Fruit fly (Drosophila melanogaster) whole organism, embryonic: ENCODE results near the gene CCHa2.

Source experiments
- ATbp ChIP-seq: fragments of 200-800 bp; sonication (Bioruptor generic); optimal IDR thresholded peaks from 2 replicates; lab custom pipeline; 2017; ENCODE audit warnings: missing biosample characterization, mild to moderate bottlenecking, missing genetic modification characterization, missing genetic modification reagents
- Bgb ChIP-seq: fragments of 200-800 bp; sonication (Bioruptor generic); IDR thresholded peaks from 2 replicates; pipeline ENCODE4 v1.3.6; 2022; ENCODE audit warnings: missing biosample characterization, missing genetic modification characterization; ENCODE audit not compliant: partially characterized antibody
- BtbVII ChIP-seq: fragments of 200-800 bp; sonication (Bioruptor generic); optimal IDR thresholded peaks from 3 replicates; lab custom pipeline; 2017; ENCODE audit warnings: missing biosample characterization, mild to moderate bottlenecking, missing genetic modification characterization
- CG10147 ChIP-seq: fragments of 200-800 bp; sonication (Bioruptor generic); optimal IDR thresholded peaks from 2 replicates; lab custom pipeline; 2019; ENCODE audit warnings: missing biosample characterization, mild to moderate bottlenecking, missing genetic modification characterization, moderate library complexity
- CG10274 ChIP-seq: fragments of 200-800 bp; sonication (Bioruptor generic); optimal IDR thresholded peaks from 3 replicates; lab custom pipeline; 2017; ENCODE audit warnings: missing biosample characterization, mild to moderate bottlenecking, missing genetic modification characterization
- CG11723 ChIP-seq: fragments of 200-800 bp; sonication (Bioruptor generic); optimal IDR thresholded peaks from 2 replicates; lab custom pipeline; 2017; ENCODE audit warnings: missing biosample characterization, mild to moderate bottlenecking, missing genetic modification characterization
- CG13894 ChIP-seq: fragments of 200-800 bp; sonication (Bioruptor generic); optimal IDR thresholded peaks from 3 replicates; lab custom pipeline; 2018; ENCODE audit warnings: missing biosample characterization, mild to moderate bottlenecking, missing genetic modification characterization, moderate library complexity
- CG14860 ChIP-seq: fragments of 200-800 bp; sonication (Bioruptor generic); IDR thresholded peaks from 3 replicates; pipeline ENCODE4 v1.3.6; 2022; ENCODE audit warnings: missing biosample characterization, missing genetic modification characterization; ENCODE audit not compliant: partially characterized antibody
- CG15514 ChIP-seq: fragments of 200-800 bp; sonication (Bioruptor generic); optimal IDR thresholded peaks from 3 replicates; lab custom pipeline; 2017; ENCODE audit warnings: missing biosample characterization, missing genetic modification characterization, mild to moderate bottlenecking, moderate library complexity, missing genetic modification reagents
- CG1603 ChIP-seq: fragments of 200-800 bp; sonication (Bioruptor generic); optimal IDR thresholded peaks from 2 replicates; lab custom pipeline; 2019; ENCODE audit warnings: missing biosample characterization, mild to moderate bottlenecking, missing genetic modification characterization, moderate library complexity
- CG17568 ChIP-seq: fragments of 200-800 bp; sonication (Bioruptor generic); optimal IDR thresholded peaks from 2 replicates; lab custom pipeline; 2018; ENCODE audit warnings: missing biosample characterization, mild to moderate bottlenecking, missing genetic modification characterization, moderate library complexity
- CG17912 ChIP-seq: fragments of 200-800 bp; sonication (Bioruptor generic); optimal IDR thresholded peaks from 2 replicates; lab custom pipeline; 2018; ENCODE audit warnings: missing biosample characterization, mild to moderate bottlenecking, missing genetic modification characterization
- CG18599 ChIP-seq: fragments of 200-800 bp; sonication (Bioruptor generic); optimal IDR thresholded peaks from 3 replicates; lab custom pipeline; 2017; ENCODE audit warnings: missing biosample characterization, missing genetic modification characterization, mild to moderate bottlenecking, moderate library complexity, missing genetic modification reagents
- CG31365 ChIP-seq: fragments of 200-800 bp; sonication (Bioruptor generic); optimal IDR thresholded peaks from 2 replicates; lab custom pipeline; 2018; ENCODE audit warnings: missing biosample characterization, mild to moderate bottlenecking, missing genetic modification characterization
- CG9609 ChIP-seq: fragments of 200-800 bp; sonication (Bioruptor generic); optimal IDR thresholded peaks from 3 replicates; lab custom pipeline; 2016; ENCODE audit warnings: missing biosample characterization, missing genetic modification characterization
- CG9797 ChIP-seq: fragments of 200-800 bp; sonication (Bioruptor generic); optimal IDR thresholded peaks from 3 replicates; lab custom pipeline; 2018; ENCODE audit warnings: missing biosample characterization, mild to moderate bottlenecking, missing genetic modification characterization
- Gug ChIP-seq: fragments of 200-800 bp; sonication (Bioruptor generic); IDR thresholded peaks from 4 replicates; pipeline ENCODE4 v1.3.6; 2022; ENCODE audit warnings: missing biosample characterization, missing genetic modification characterization
- HHEX ChIP-seq: fragments of 200-800 bp; sonication (Bioruptor generic); optimal IDR thresholded peaks from 3 replicates; lab custom pipeline; 2017; ENCODE audit warnings: missing biosample characterization, mild to moderate bottlenecking, missing genetic modification characterization, missing genetic modification reagents
- Lim3 ChIP-seq: fragments of 200-800 bp; sonication (Bioruptor generic); IDR thresholded peaks from 2 replicates; pipeline ENCODE4 v1.3.6; 2022; ENCODE audit warnings: missing biosample characterization, missing genetic modification characterization
- MBD-R2 ChIP-seq: fragments of 200-800 bp; sonication (Bioruptor generic); IDR thresholded peaks from 2 replicates; pipeline ENCODE4 v1.3.6; 2022; ENCODE audit warnings: missing biosample characterization, missing genetic modification characterization
- MESR4 ChIP-seq: fragments of 200-800 bp; sonication (Bioruptor generic); optimal IDR thresholded peaks from 2 replicates; lab custom pipeline; 2018; ENCODE audit warnings: missing biosample characterization, mild to moderate bottlenecking, missing genetic modification characterization, moderate library complexity
- Nf-YC ChIP-seq: fragments of 200-800 bp; optimal IDR thresholded peaks from 3 replicates; lab custom pipeline; 2019; ENCODE audit warnings: missing biosample characterization, mild to moderate bottlenecking, missing genetic modification characterization, moderate library complexity
- Optix ChIP-seq: fragments of 200-800 bp; sonication (Bioruptor generic); IDR thresholded peaks from 3 replicates; pipeline ENCODE4 v1.3.6; 2022; ENCODE audit warnings: missing biosample characterization, missing genetic modification characterization
- Poxn ChIP-seq: fragments of 200-800 bp; sonication (Bioruptor generic); IDR thresholded peaks from 2 replicates; pipeline ENCODE4 v1.3.6; 2022; ENCODE audit warnings: missing biosample characterization, missing genetic modification characterization
- Scr ChIP-seq: fragments of 200-800 bp; sonication (Bioruptor generic); IDR thresholded peaks from 2 replicates; pipeline ENCODE4 v1.3.6; 2022; ENCODE audit warnings: missing biosample characterization, missing genetic modification characterization; ENCODE audit not compliant: partially characterized antibody
- Stat92E ChIP-seq, 3 experiments: fragments of >200 bp in 2 of 3; fragments of 200-800 bp in 1 of 3; sonication (Bioruptor generic) in 1 of 3; optimal IDR thresholded peaks; 2 replicates each; lab custom pipeline; 2017 to 2019; ENCODE audit warnings: missing biosample characterization in 3 of 3, missing genetic modification characterization in 3 of 3, mild to moderate bottlenecking in 1 of 3, moderate library complexity in 1 of 3
- Taf1 ChIP-seq: fragments of 200-800 bp; sonication (Bioruptor generic); IDR thresholded peaks from 2 replicates; pipeline ENCODE4 v1.3.6; 2022; ENCODE audit warnings: missing biosample characterization, missing genetic modification characterization
- ash1 ChIP-seq: fragments of 200-800 bp; sonication (Bioruptor generic); optimal IDR thresholded peaks from 2 replicates; lab custom pipeline; 2018; ENCODE audit warnings: missing biosample characterization, mild to moderate bottlenecking, missing genetic modification characterization
- chm ChIP-seq: fragments of 200-800 bp; sonication (Bioruptor generic); IDR thresholded peaks from 2 replicates; pipeline ENCODE4 v1.3.6; 2022; ENCODE audit warnings: missing biosample characterization, missing genetic modification characterization
- crp ChIP-seq, 2 experiments: fragments of 200-800 bp; sonication (Bioruptor generic); optimal IDR thresholded peaks; 2 replicates in 1 of 2; 3 replicates in 1 of 2; lab custom pipeline; 2017; ENCODE audit warnings: missing biosample characterization in 2 of 2, missing genetic modification characterization in 2 of 2, mild to moderate bottlenecking in 1 of 2, moderate library complexity in 1 of 2
- danr ChIP-seq: fragments of 200-800 bp; sonication (Bioruptor generic); IDR thresholded peaks from 2 replicates; pipeline ENCODE4 v1.3.6; 2022; ENCODE audit warnings: missing biosample characterization, missing genetic modification characterization
- ems ChIP-seq: fragments of 200-800 bp; sonication (Bioruptor generic); optimal IDR thresholded peaks from 3 replicates; lab custom pipeline; 2016; ENCODE audit warnings: missing biosample characterization, missing genetic modification characterization
- esg ChIP-seq: fragments of 200-800 bp; sonication (Bioruptor generic); conservative IDR thresholded peaks from 2 replicates; pipeline ENCODE4 v1.3.6; 2022; ENCODE audit warnings: missing biosample characterization, missing genetic modification characterization
- fd102C ChIP-seq: fragments of 200-800 bp; sonication (Bioruptor generic); optimal IDR thresholded peaks from 2 replicates; lab custom pipeline; 2018; ENCODE audit warnings: missing biosample characterization, mild to moderate bottlenecking, missing genetic modification characterization, moderate library complexity
- gfzf ChIP-seq: fragments of 200-800 bp; sonication (Bioruptor generic); optimal IDR thresholded peaks from 2 replicates; lab custom pipeline; 2016; ENCODE audit warnings: missing biosample characterization, mild to moderate bottlenecking, missing genetic modification characterization, moderate library complexity
- nau ChIP-seq: fragments of 200-800 bp; sonication (Bioruptor generic); optimal IDR thresholded peaks from 3 replicates; lab custom pipeline; 2017; ENCODE audit warnings: missing biosample characterization, mild to moderate bottlenecking, missing genetic modification characterization, missing genetic modification reagents
- onecut ChIP-seq: fragments of 200-800 bp; sonication (Bioruptor generic); IDR thresholded peaks from 2 replicates; pipeline ENCODE4 v1.3.6; 2022; ENCODE audit warnings: missing biosample characterization, missing genetic modification characterization
- pho ChIP-seq: fragments of 200-800 bp; sonication (Bioruptor generic); optimal IDR thresholded peaks from 2 replicates; lab custom pipeline; 2016; ENCODE audit warnings: missing biosample characterization, missing genetic modification characterization
- phol ChIP-seq: fragments of 200-800 bp; sonication (Bioruptor generic); optimal IDR thresholded peaks from 3 replicates; lab custom pipeline; 2018; ENCODE audit warnings: missing biosample characterization, mild to moderate bottlenecking, missing genetic modification characterization, moderate library complexity
- prd ChIP-seq, 3 experiments: fragments of >200 bp in 2 of 3; fragments of 200-800 bp in 1 of 3; sonication (Bioruptor generic) in 1 of 3; optimal IDR thresholded peaks in 2 of 3; IDR thresholded peaks in 1 of 3; 2 replicates in 2 of 3; 3 replicates in 1 of 3; pipeline versions ENCODE4 v1.3.6 to Lab custom; 2017 to 2022; ENCODE audit warnings: missing biosample characterization in 1 of 3, missing genetic modification characterization in 1 of 3
- ro ChIP-seq: fragments of 200-800 bp; sonication (Bioruptor generic); IDR thresholded peaks from 2 replicates; pipeline ENCODE4 v1.3.6; 2022; ENCODE audit warnings: missing biosample characterization, missing genetic modification characterization
- schlank ChIP-seq: fragments of 200-800 bp; sonication (Bioruptor generic); optimal IDR thresholded peaks from 2 replicates; lab custom pipeline; 2018; ENCODE audit warnings: missing biosample characterization, mild to moderate bottlenecking, missing genetic modification characterization
- shn ChIP-seq: fragments of 200-800 bp; sonication (Bioruptor generic); optimal IDR thresholded peaks from 3 replicates; lab custom pipeline; 2016; ENCODE audit warnings: missing biosample characterization, missing genetic modification characterization
- tna ChIP-seq: fragments of 200-800 bp; sonication (Bioruptor generic); IDR thresholded peaks from 2 replicates; pipeline ENCODE4 v1.3.6; 2022; ENCODE audit warnings: missing biosample characterization, missing genetic modification characterization; ENCODE audit not compliant: partially characterized antibody
- wdn ChIP-seq: fragments of 200-800 bp; sonication (Bioruptor generic); IDR thresholded peaks from 2 replicates; pipeline ENCODE4 v1.3.6; 2022; ENCODE audit warnings: missing biosample characterization, missing genetic modification characterization
- zen2 ChIP-seq: fragments of 200-800 bp; sonication (Bioruptor generic); IDR thresholded peaks from 3 replicates; pipeline ENCODE4 v1.3.6; 2022; ENCODE audit warnings: missing biosample characterization, missing genetic modification characterization; ENCODE audit not compliant: partially characterized antibody

Gene CCHa2

dm6 chr3R:13400902-13401721, 6.1 kb upstream of the CCHa2 start (continued):
- TF ChIP-seq prd (optimal IDR thresholded peaks at IDR 0.05; lab: Kevin White, UChicago) (no peak), prd (GFP tag; IDR thresholded peaks at IDR 0.05; lab: Robert Waterston, UW) (peak; percentile 89), esg (GFP tag; lab: Robert Waterston, UW) (peak; percentile 86), fd102C (no peak), CG9609 (peak; percentile 88), MESR4 (GFP tag; lab: Kevin White, UChicago) (peak; percentile 6), Nf-YC (tag; lab: Kevin White, UChicago) (peak; percentile 74), CG18599 (GFP tag; lab: Kevin White, UChicago) (peak; percentile 79), Stat92E (GFP tag; optimal IDR thresholded peaks at IDR 0.05; lab: Kevin White, UChicago) (peak in 1 of 3 experiments; percentile 45), CG31365 (peak; percentile 67), chm (GFP tag; lab: Robert Waterston, UW) (no peak; the same call in 1 of the 2 replicates), ash1 (GFP tag; lab: Kevin White, UChicago) (no peak), phol (peak; percentile 92), tna (GFP tag; lab: Robert Waterston, UW) (no peak), Lim3 (GFP tag; lab: Robert Waterston, UW) (0 out of 2 replicates have a peak, but pooled peaks have one; percentile 24), CG9797 (GFP tag; lab: Kevin White, UChicago) (no peak), Gug (GFP tag; lab: Robert Waterston, UW) (peak; percentile 61; the same call in 3 of the 4 replicates), pho (GFP tag; lab: Kevin White, UChicago) (peak; percentile 85), CG14860 (GFP tag; lab: Robert Waterston, UW) (no peak), BtbVII (GFP tag; lab: Kevin White, UChicago) (peak; percentile 75), CG15514 (GFP tag; lab: Kevin White, UChicago) (peak; percentile 80), HHEX (GFP tag; lab: Kevin White, UChicago) (peak; percentile 84), wdn (GFP tag; lab: Robert Waterston, UW) (peak; percentile 53; the same call in 1 of the 2 replicates), CG1603 (tag; lab: Kevin White, UChicago) (peak; percentile 80), CG11723 (peak; percentile 85), zen2 (GFP tag; lab: Robert Waterston, UW) (no peak), schlank (peak; percentile 67), CG17568 (GFP tag; lab: Kevin White, UChicago) (peak; percentile 85), CG10147 (GFP tag; lab: Kevin White, UChicago) (peak; percentile 80), Bgb (no peak; the same call in 1 of the 2 replicates), MBD-R2 (GFP tag; lab: Robert Waterston, UW) (peak; percentile 48), Optix (no peak), onecut (GFP tag; lab: Robert Waterston, UW) (peak; percentile 53), nau (peak; percentile 76), Poxn (peak; percentile 39; the same call in 1 of the 2 replicates), Scr (no peak), gfzf (no peak), ATbp (GFP tag; lab: Kevin White, UChicago) (peak; percentile 79), CG17912 (GFP tag; lab: Kevin White, UChicago) (peak; percentile 9), CG10274 (GFP tag; lab: Kevin White, UChicago) (peak; percentile 77), crp (GFP tag; optimal IDR thresholded peaks at IDR 0.05; lab: Kevin White, UChicago) (peak in 1 of 2 experiments; percentile 53), ro (GFP tag; lab: Robert Waterston, UW) (peak; percentile 71; the same call in 1 of the 2 replicates), shn (GFP tag; lab: Kevin White, UChicago) (peak; percentile 92), ems (GFP tag; lab: Kevin White, UChicago) (peak; percentile 73), CG13894 (no peak), danr (GFP tag; lab: Robert Waterston, UW) (peak; percentile 81), Taf1 (peak; percentile 65; the same call in 1 of the 2 replicates)
